Fruit fly (Drosophila melanogaster) S2 (cell line): ENCODE measurements around the gene CG9630.

ENCODE experiments used
- CG8478 ChIP-seq: fragments of >200 bp; optimal IDR thresholded peaks from 2 replicates; lab custom pipeline; 2018
- CTCF ChIP-seq, 2 experiments: fragments of >200 bp; optimal IDR thresholded peaks; 2 replicates each; lab custom pipeline; 2018

DNA sequence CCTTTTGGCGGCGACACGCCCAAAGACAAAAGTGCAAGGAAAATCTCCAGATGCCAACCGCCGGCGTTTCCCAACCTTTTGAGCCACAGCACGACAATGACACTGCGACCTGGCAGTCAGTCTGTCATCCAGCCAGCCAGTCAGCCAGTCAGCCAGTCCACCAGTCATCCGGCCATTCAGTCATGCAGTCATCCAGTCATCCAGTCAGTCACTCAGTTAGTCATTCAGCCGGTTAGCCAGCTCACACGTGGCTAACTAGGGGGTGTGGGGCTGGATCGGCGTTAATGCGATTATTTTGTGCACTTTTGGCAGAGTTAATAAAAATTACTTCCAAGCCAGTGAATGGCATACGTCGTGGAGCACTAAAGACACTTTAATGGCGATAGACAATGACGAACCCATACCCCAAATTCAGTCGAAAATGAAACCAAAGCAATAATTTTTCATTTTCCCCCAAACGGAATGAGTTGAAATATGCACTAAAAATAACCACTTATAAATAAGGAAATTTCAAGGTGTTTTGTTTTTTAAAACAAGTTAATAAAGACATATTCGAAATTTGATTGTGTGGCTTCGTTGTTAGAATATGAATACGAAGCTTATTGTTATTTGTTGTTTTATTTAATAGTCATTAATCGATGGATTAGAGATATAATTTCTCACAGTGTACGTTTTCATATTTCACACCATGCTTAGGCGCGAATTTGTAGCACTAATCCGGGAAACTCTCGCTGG, 44.8 kb downstream of the CG9630 start:
- TF ChIP-seq CTCF (optimal IDR thresholded peaks at IDR 0.05; lab: Kevin White, UChicago) (no peak), CG8478 (no peak)
